Worm (Caenorhabditis elegans): ENCODE measurements around the gene fbxa-80.

DNA sequence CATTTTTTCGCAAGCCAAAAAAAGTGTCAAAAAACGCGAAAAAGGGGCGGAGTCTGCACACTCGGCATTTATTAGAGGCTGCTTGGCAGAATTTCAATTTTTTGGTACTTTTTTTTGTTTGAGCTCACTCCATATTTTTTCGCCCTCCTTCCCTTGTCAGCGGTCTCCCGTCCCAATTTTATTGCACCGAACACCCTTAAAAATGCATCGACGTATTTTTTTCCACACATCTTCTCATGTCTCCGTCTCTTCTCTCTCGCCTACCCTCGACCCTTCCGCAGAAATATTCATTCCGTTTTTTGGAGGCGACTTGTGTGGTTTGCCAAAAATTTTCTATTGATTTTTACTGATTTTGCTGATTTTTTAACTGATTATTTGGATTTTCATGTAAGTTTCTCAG is 11.5 kb upstream of the fbxa-80 start, which contains the start of gene Y82E9BL.18:
- no peak for TF ChIP-seq unc-62 (GFP tag; optimal IDR thresholded peaks at IDR 0.05)
- TF ChIP-seq Y79H2A.3 (GFP tag; conservative IDR thresholded peaks at IDR 0.05), result no peak
